Fruit fly (Drosophila melanogaster) whole organism, adult: ENCODE measurements around the gene CG3552.

Experiments
- CG12768 ChIP-seq: fragments of 200-800 bp; sonication (Bioruptor generic); optimal IDR thresholded peaks from 2 replicates; lab custom pipeline; 2017; ENCODE audit warnings: missing biosample characterization, missing genetic modification characterization, mild to moderate bottlenecking, moderate library complexity, missing genetic modification reagents
- CG33017 ChIP-seq: fragments of 200-800 bp; sonication (Bioruptor generic); optimal IDR thresholded peaks from 2 replicates; lab custom pipeline; 2018; ENCODE audit warnings: missing biosample characterization, mild to moderate bottlenecking, missing genetic modification characterization, moderate library complexity
- Clk ChIP-seq: fragments of 200-800 bp; sonication (Bioruptor generic); optimal IDR thresholded peaks from 2 replicates; lab custom pipeline; 2017; ENCODE audit warnings: missing biosample characterization, missing genetic modification characterization
- ovo ChIP-seq: fragments of 200-800 bp; sonication (Bioruptor generic); optimal IDR thresholded peaks from 2 replicates; lab custom pipeline; 2016; ENCODE audit warnings: missing biosample characterization, missing genetic modification characterization
- pad ChIP-seq: fragments of 200-800 bp; sonication (Bioruptor generic); optimal IDR thresholded peaks from 3 replicates; lab custom pipeline; 2017; ENCODE audit warnings: missing biosample characterization, missing genetic modification characterization, mild to moderate bottlenecking, moderate library complexity, missing genetic modification reagents

- no peak for TF ChIP-seq ovo
- TF ChIP-seq pad (GFP tag; lab: Kevin White, UChicago): no peak
- no peak for TF ChIP-seq CG12768 (GFP tag; lab: Kevin White, UChicago)
- TF ChIP-seq Clk (GFP tag; lab: Kevin White, UChicago): no peak
- TF ChIP-seq CG33017: no peak
Observed at dm6 chr3L:9425838-9426237, 30.3 kb upstream of the CG3552 start.
